Worm (Caenorhabditis elegans) whole organism, L4/young adult: ENCODE data around the gene srw-94.

ENCODE experiments used
- dao-5 ChIP-seq: sonication (generic microtip); optimal IDR thresholded peaks from 2 replicates; lab custom pipeline; 2016; ENCODE audit warnings: missing genotype, missing genetic modification characterization, moderate library complexity, missing compliant biosample characterization
- him-1 ChIP-seq: sonication (generic microtip); optimal IDR thresholded peaks from 2 replicates; lab custom pipeline; 2016; ENCODE audit warnings: missing genotype, missing genetic modification reagents, missing genetic modification characterization, missing compliant biosample characterization

DNA sequence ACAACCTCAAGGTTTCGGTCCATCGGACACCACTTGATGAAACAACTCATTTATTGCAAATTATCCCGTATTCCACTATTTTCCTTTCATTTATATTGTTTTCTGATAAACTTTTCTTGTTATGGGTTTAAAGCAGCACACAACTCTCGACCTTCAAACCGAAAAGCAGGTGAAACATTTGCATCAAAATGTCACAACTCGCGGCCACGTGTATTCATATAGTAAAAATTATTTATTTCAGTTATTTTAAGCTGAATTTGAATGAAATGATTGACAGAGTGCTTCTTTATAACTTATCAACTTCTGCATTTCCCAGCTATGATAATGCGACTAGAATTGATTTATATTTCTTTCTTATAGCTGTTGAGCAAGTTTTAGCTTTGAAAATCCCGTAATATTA is 2.4 kb upstream of the srw-94 start, which contains the start of gene srw-95:
- TF ChIP-seq dao-5 (tag; lab: Kevin White, UChicago) = no peak
- TF ChIP-seq him-1 (tag; lab: Kevin White, UChicago) = no peak
